Fruit fly (Drosophila melanogaster): ENCODE data around the gene CG6761.

Gene CG6761

DNA sequence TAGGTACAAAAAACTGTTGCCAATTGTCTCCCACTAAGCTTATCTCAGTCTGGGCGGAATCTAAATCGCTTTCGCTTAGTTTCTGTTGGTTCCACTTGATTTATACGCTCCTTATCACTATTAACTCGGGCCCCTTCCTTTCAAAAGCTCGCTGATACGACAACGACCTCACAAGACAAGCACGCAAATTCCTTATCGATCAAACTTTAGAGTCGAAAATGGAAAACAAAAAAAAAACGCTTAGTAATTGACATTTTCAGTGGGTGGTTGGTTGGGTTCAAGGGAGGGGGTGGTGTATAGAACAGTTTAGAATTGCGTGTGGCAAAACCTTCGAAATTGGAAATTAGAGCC lies 11.9 kb downstream of the CG6761 start (continued):
- TF ChIP-seq mld (GFP tag; IDR thresholded peaks at IDR 0.05; ENCODE audit: partially characterized antibody) (no peak), CG18011 (GFP tag; optimal IDR thresholded peaks at IDR 0.05) (peak; percentile 96), CG5180 (GFP tag; optimal IDR thresholded peaks at IDR 0.05) (no peak), gfzf (GFP tag; optimal IDR thresholded peaks at IDR 0.05) (no peak), CG9437 (GFP tag; optimal IDR thresholded peaks at IDR 0.05) (no peak), onecut (GFP tag; IDR thresholded peaks at IDR 0.05) (peak; percentile 70), CG13123 (GFP tag; optimal IDR thresholded peaks at IDR 0.05) (no peak), CG18599 (GFP tag; optimal IDR thresholded peaks at IDR 0.05) (peak; percentile 27), CG13296 (GFP tag; optimal IDR thresholded peaks at IDR 0.05) (no peak), Dip3 (GFP tag; optimal IDR thresholded peaks at IDR 0.05) (no peak), org-1 (GFP tag; optimal IDR thresholded peaks at IDR 0.05) (no peak), ems (GFP tag; optimal IDR thresholded peaks at IDR 0.05) (no peak), Antp (GFP tag; optimal IDR thresholded peaks at IDR 0.05) (no peak), ERR (GFP tag; optimal IDR thresholded peaks at IDR 0.05) (no peak), Fer1 (GFP tag; optimal IDR thresholded peaks at IDR 0.05) (no peak), CG9876 (GFP tag; optimal IDR thresholded peaks at IDR 0.05) (no peak), stc (GFP tag; IDR thresholded peaks at IDR 0.05) (no peak), crp (GFP tag; optimal IDR thresholded peaks at IDR 0.05) (no peak), HLH3B (GFP tag; IDR thresholded peaks at IDR 0.05) (0 out of 2 replicates have a peak, but pooled peaks have one; percentile 17), CG14710 (tag; optimal IDR thresholded peaks at IDR 0.05) (no peak), ATbp (GFP tag; optimal IDR thresholded peaks at IDR 0.05) (no peak), CG4282 (GFP tag; optimal IDR thresholded peaks at IDR 0.05) (no peak), Xrp1 (GFP tag; IDR thresholded peaks at IDR 0.05) (no peak), Rfx (GFP tag; IDR thresholded peaks at IDR 0.05) (no peak), CG12299 (tag; optimal IDR thresholded peaks at IDR 0.05) (no peak), CG32772 (GFP tag; IDR thresholded peaks at IDR 0.05) (no peak), sug (tag; optimal IDR thresholded peaks at IDR 0.05) (peak; percentile 95), CG6683 (GFP tag; optimal IDR thresholded peaks at IDR 0.05) (no peak), usp (GFP tag; optimal IDR thresholded peaks at IDR 0.05) (no peak), bbx (GFP tag; IDR thresholded peaks at IDR 0.05; ENCODE audit: partially characterized antibody) (no peak), Hmr (GFP tag; optimal IDR thresholded peaks at IDR 0.05) (no peak), CG15011 (GFP tag; optimal IDR thresholded peaks at IDR 0.05) (no peak), tna (GFP tag; IDR thresholded peaks at IDR 0.05; ENCODE audit: partially characterized antibody) (no peak), Max (GFP tag; optimal IDR thresholded peaks at IDR 0.05) (no peak), CG3838 (GFP tag; optimal IDR thresholded peaks at IDR 0.05) (no peak), Lhr (GFP tag; optimal IDR thresholded peaks at IDR 0.05) (no peak), da (GFP tag; optimal IDR thresholded peaks at IDR 0.05) (no peak), CG15073 (GFP tag; optimal IDR thresholded peaks at IDR 0.05) (no peak), Rx (GFP tag; IDR thresholded peaks at IDR 0.05) (no peak), CG12391 (tag; optimal IDR thresholded peaks at IDR 0.05) (no peak), chinmo (GFP tag; IDR thresholded peaks at IDR 0.05; ENCODE audit: partially characterized antibody) (no peak), CG7928 (GFP tag; optimal IDR thresholded peaks at IDR 0.05) (no peak), nom (GFP tag; optimal IDR thresholded peaks at IDR 0.05) (no peak)
